1 fruit fly cellular context compared by ENCODE assay signal in genomic region chr2L:12542018-12542417, dm6.
A peak's percentile ranks its signal among the peaks of the same experiment; 100 is the strongest.
TF ChIP-seq lines count a peak whose summit lies in the region.

No protein-coding gene starts in this region.

TF ChIP-seq in whole organism, embryonic, 481 proteins besides CTCF, POLR2A, EP300 and RAD21 (continued from another document):
- TF ChIP-seq pum (GFP tag; optimal IDR thresholded peaks at IDR 0.05; lab: Kevin White, UChicago) (no peak), ATbp (GFP tag; optimal IDR thresholded peaks at IDR 0.05; lab: Kevin White, UChicago) (no peak), CG11085 (GFP tag; IDR thresholded peaks at IDR 0.05; lab: Robert Waterston, UW) (no peak), CG10147 (GFP tag; optimal IDR thresholded peaks at IDR 0.05; lab: Kevin White, UChicago) (peak; percentile 85), dysf (GFP tag; IDR thresholded peaks at IDR 0.05; lab: Robert Waterston, UW) (peak; percentile 73; the same call in 2 of the 3 replicates), ham (GFP tag; IDR thresholded peaks at IDR 0.05; lab: Robert Waterston, UW) (no peak), slou (GFP tag; optimal IDR thresholded peaks at IDR 0.05; lab: Kevin White, UChicago) (peak; percentile 1), CG3065 (GFP tag; optimal IDR thresholded peaks at IDR 0.05; lab: Kevin White, UChicago) (no peak), pfk (GFP tag; optimal IDR thresholded peaks at IDR 0.05; lab: Kevin White, UChicago) (no peak), Eip74EF (GFP tag; optimal IDR thresholded peaks at IDR 0.05; lab: Kevin White, UChicago) (no peak), HLH4C (GFP tag; IDR thresholded peaks at IDR 0.05; lab: Robert Waterston, UW; ENCODE audit: partially characterized antibody) (no peak), CG5953 (GFP tag; IDR thresholded peaks at IDR 0.05; lab: Robert Waterston, UW) (no peak), HHEX (GFP tag; optimal IDR thresholded peaks at IDR 0.05; lab: Kevin White, UChicago) (peak; percentile 33), D19A (tag; optimal IDR thresholded peaks at IDR 0.05; lab: Kevin White, UChicago) (no peak), CG17829 (tag; optimal IDR thresholded peaks at IDR 0.05; lab: Kevin White, UChicago) (no peak), dmrt11E (tag; optimal IDR thresholded peaks at IDR 0.05; lab: Kevin White, UChicago) (no peak), CG10366 (GFP tag; IDR thresholded peaks at IDR 0.05; lab: Robert Waterston, UW) (no peak), scrt (GFP tag; optimal IDR thresholded peaks at IDR 0.05; lab: Kevin White, UChicago) (peak; percentile 52), mld (GFP tag; IDR thresholded peaks at IDR 0.05; lab: Robert Waterston, UW; ENCODE audit: partially characterized antibody) (no peak), seq (GFP tag; IDR thresholded peaks at IDR 0.05; lab: Robert Waterston, UW) (no peak), CG12219 (GFP tag; optimal IDR thresholded peaks at IDR 0.05; lab: Kevin White, UChicago) (no peak), CG12942 (GFP tag; optimal IDR thresholded peaks at IDR 0.05; lab: Kevin White, UChicago) (no peak), CG14965 (GFP tag; optimal IDR thresholded peaks at IDR 0.05; lab: Kevin White, UChicago; ENCODE audit: borderline replicate concordance) (no peak), HLH3B (GFP tag; IDR thresholded peaks at IDR 0.05; lab: Robert Waterston, UW) (no peak), Atf6 (GFP tag; IDR thresholded peaks at IDR 0.05; lab: Robert Waterston, UW) (peak; percentile 80), HmgZ (tag; optimal IDR thresholded peaks at IDR 0.05; lab: Kevin White, UChicago) (peak; percentile 41), CG15269 (tag; optimal IDR thresholded peaks at IDR 0.05; lab: Kevin White, UChicago) (peak; percentile 62), PHDP (tag; optimal IDR thresholded peaks at IDR 0.05; lab: Kevin White, UChicago) (peak; percentile 74), bowl (GFP tag; IDR thresholded peaks at IDR 0.05; lab: Robert Waterston, UW) (no peak), CG12155 (GFP tag; optimal IDR thresholded peaks at IDR 0.05; lab: Kevin White, UChicago) (peak; percentile 58), oc (tag; optimal IDR thresholded peaks at IDR 0.05; lab: Kevin White, UChicago) (no peak), Dad (GFP tag; optimal IDR thresholded peaks at IDR 0.05; lab: Kevin White, UChicago) (no peak), amos (GFP tag; IDR thresholded peaks at IDR 0.05; lab: Robert Waterston, UW; ENCODE audit: partially characterized antibody) (no peak), Gsc (GFP tag; IDR thresholded peaks at IDR 0.05; lab: Robert Waterston, UW) (no peak), hb (GFP tag; IDR thresholded peaks at IDR 0.05; lab: Robert Waterston, UW; ENCODE audit: partially characterized antibody) (no peak), dimm (GFP tag; IDR thresholded peaks at IDR 0.05; lab: Robert Waterston, UW) (no peak), CG7987 (GFP tag; optimal IDR thresholded peaks at IDR 0.05; lab: Kevin White, UChicago) (no peak), Deaf1 (tag; optimal IDR thresholded peaks at IDR 0.05; lab: Kevin White, UChicago) (peak; percentile 49), bcd (GFP tag; optimal IDR thresholded peaks at IDR 0.05; lab: Kevin White, UChicago) (peak; percentile 45), ac (GFP tag; optimal IDR thresholded peaks at IDR 0.05; lab: Kevin White, UChicago) (no peak), CG16813 (GFP tag; IDR thresholded peaks at IDR 0.05; lab: Robert Waterston, UW; ENCODE audit: partially characterized antibody) (no peak), sr (GFP tag; IDR thresholded peaks at IDR 0.05; lab: Robert Waterston, UW) (no peak), D19B (GFP tag; optimal IDR thresholded peaks at IDR 0.05; lab: Kevin White, UChicago) (peak; percentile 40), CG15011 (GFP tag; optimal IDR thresholded peaks at IDR 0.05; lab: Kevin White, UChicago) (peak; percentile 29), CG2712 (tag; optimal IDR thresholded peaks at IDR 0.05; lab: Kevin White, UChicago) (peak; percentile 22), vfl (GFP tag; optimal IDR thresholded peaks at IDR 0.05; lab: Kevin White, UChicago) (peak; percentile 20), CG34376 (GFP tag; optimal IDR thresholded peaks at IDR 0.05; lab: Kevin White, UChicago) (peak; percentile 24), yki (optimal IDR thresholded peaks at IDR 0.05; lab: Kevin White, UChicago) (no peak), Fer2 (tag; optimal IDR thresholded peaks at IDR 0.05; lab: Kevin White, UChicago) (peak; percentile 33), CG30020 (tag; optimal IDR thresholded peaks at IDR 0.05; lab: Kevin White, UChicago) (no peak), dan (GFP tag; IDR thresholded peaks at IDR 0.05; lab: Robert Waterston, UW) (no peak), CoRest (tag; optimal IDR thresholded peaks at IDR 0.05; lab: Kevin White, UChicago) (peak; percentile 72), CG17361 (GFP tag; IDR thresholded peaks at IDR 0.05; lab: Robert Waterston, UW) (peak; percentile 54; the same call in 1 of the 3 replicates), CG1024 (GFP tag; IDR thresholded peaks at IDR 0.05; lab: Robert Waterston, UW) (no peak), disco-r (GFP tag; optimal IDR thresholded peaks at IDR 0.05; lab: Kevin White, UChicago) (no peak), Dp (GFP tag; optimal IDR thresholded peaks at IDR 0.05; lab: Kevin White, UChicago) (no peak), Oli (tag; optimal IDR thresholded peaks at IDR 0.05; lab: Kevin White, UChicago) (peak; percentile 7), CG12104 (GFP tag; optimal IDR thresholded peaks at IDR 0.05; lab: Kevin White, UChicago) (peak; percentile 15), odd (GFP tag; optimal IDR thresholded peaks at IDR 0.05; lab: Kevin White, UChicago) (no peak), CG10274 (GFP tag; optimal IDR thresholded peaks at IDR 0.05; lab: Kevin White, UChicago) (no peak), TFAM (GFP tag; optimal IDR thresholded peaks at IDR 0.05; lab: Kevin White, UChicago) (no peak), CG10959 (GFP tag; IDR thresholded peaks at IDR 0.05; lab: Robert Waterston, UW) (no peak), fu2 (GFP tag; optimal IDR thresholded peaks at IDR 0.05; lab: Kevin White, UChicago) (no peak), CG11723 (GFP tag; optimal IDR thresholded peaks at IDR 0.05; lab: Kevin White, UChicago) (no peak), CG33557 (GFP tag; optimal IDR thresholded peaks at IDR 0.05; lab: Kevin White, UChicago) (no peak), CG1529 (GFP tag; optimal IDR thresholded peaks at IDR 0.05; lab: Kevin White, UChicago) (no peak), lilli (GFP tag; optimal IDR thresholded peaks at IDR 0.05; lab: Kevin White, UChicago) (peak; percentile 60), CG8924 (tag; optimal IDR thresholded peaks at IDR 0.05; lab: Kevin White, UChicago) (peak; percentile 30), CG18599 (GFP tag; optimal IDR thresholded peaks at IDR 0.05; lab: Kevin White, UChicago) (peak; percentile 76), lola (GFP tag; optimal IDR thresholded peaks at IDR 0.05; lab: Kevin White, UChicago) (no peak), cas (GFP tag; IDR thresholded peaks at IDR 0.05; lab: Robert Waterston, UW) (no peak), Opbp (GFP tag; IDR thresholded peaks at IDR 0.05; lab: Robert Waterston, UW; ENCODE audit: partially characterized antibody) (no peak), CG32767 (GFP tag; IDR thresholded peaks at IDR 0.05; lab: Robert Waterston, UW) (no peak), grau (tag; optimal IDR thresholded peaks at IDR 0.05; lab: Kevin White, UChicago) (peak; percentile 94), sob (GFP tag; IDR thresholded peaks at IDR 0.05; lab: Robert Waterston, UW) (peak; percentile 43; the same call in 1 of the 2 replicates), CG11695 (GFP tag; IDR thresholded peaks at IDR 0.05; lab: Robert Waterston, UW) (peak; percentile 57; the same call in 1 of the 3 replicates), CG7556 (GFP tag; optimal IDR thresholded peaks at IDR 0.05; lab: Kevin White, UChicago) (peak; percentile 34), CG13424 (tag; optimal IDR thresholded peaks at IDR 0.05; lab: Kevin White, UChicago) (peak; percentile 3), gsb-n (tag; optimal IDR thresholded peaks at IDR 0.05; lab: Kevin White, UChicago) (no peak), danr (GFP tag; IDR thresholded peaks at IDR 0.05; lab: Robert Waterston, UW) (no peak), Dref (GFP tag; IDR thresholded peaks at IDR 0.05; lab: Robert Waterston, UW) (no peak), CG12769 (tag; optimal IDR thresholded peaks at IDR 0.05; lab: Kevin White, UChicago) (no peak), ato (GFP tag; IDR thresholded peaks at IDR 0.05; lab: Robert Waterston, UW; ENCODE audit: partially characterized antibody) (no peak), CG15514 (GFP tag; optimal IDR thresholded peaks at IDR 0.05; lab: Kevin White, UChicago) (peak; percentile 32), pho (GFP tag; optimal IDR thresholded peaks at IDR 0.05; lab: Kevin White, UChicago) (peak; percentile 24), sens (GFP tag; lab: Kevin White, UChicago) (peak; percentile 45), Hand (GFP tag; optimal IDR thresholded peaks at IDR 0.05; lab: Kevin White, UChicago) (peak; percentile 67), Max (GFP tag; optimal IDR thresholded peaks at IDR 0.05; lab: Kevin White, UChicago) (no peak)
